Worm (Caenorhabditis elegans) whole organism, L4 larva: Measurements from ENCODE around the gene F28G4.4.

Source experiments
- F49E8.2 ChIP-seq: sonication (generic microtip); optimal IDR thresholded peaks from 2 replicates; lab custom pipeline; 2016; ENCODE audit warnings: missing compliant biosample characterization, mild to moderate bottlenecking, missing genetic modification characterization, borderline replicate concordance
- R02D3.7 ChIP-seq: fragments of 150-350 bp; sonication (generic microtip); optimal IDR thresholded peaks from 3 replicates; lab custom pipeline; 2014; ENCODE audit warnings: missing biosample characterization, missing genetic modification characterization
- Y105C5A.15 ChIP-seq: fragments of 200-800 bp; sonication (Bioruptor generic); IDR thresholded peaks from 2 replicates; pipeline ENCODE4 v1.3.6; 2022; ENCODE audit warnings: missing genetic modification characterization, missing compliant biosample characterization
- Y5F2A.4 ChIP-seq: fragments of 200-800 bp; sonication (Bioruptor generic); optimal IDR thresholded peaks from 2 replicates; lab custom pipeline; 2018; ENCODE audit warnings: mild to moderate bottlenecking, missing genetic modification characterization, missing compliant biosample characterization
- aha-1 ChIP-seq: fragments of 150-350 bp; peaks from one replicate; lab custom pipeline; 2014; ENCODE audit warnings: missing biosample characterization, missing genetic modification characterization
- ama-1 ChIP-seq: fragments of 150-350 bp; optimal IDR thresholded peaks from 2 replicates; lab custom pipeline; 2014; ENCODE audit warnings: inconsistent platforms, mixed read lengths
- attf-4 ChIP-seq: sonication (generic microtip); optimal IDR thresholded peaks from 3 replicates; lab custom pipeline; 2017; ENCODE audit warnings: missing biosample characterization, missing genetic modification characterization
- ceh-28 ChIP-seq: fragments of 150-350 bp; optimal IDR thresholded peaks from 2 replicates; lab custom pipeline; 2014; ENCODE audit warnings: missing biosample characterization, missing genetic modification reagents, missing genetic modification characterization
- ctbp-1 ChIP-seq: fragments of 200-800 bp; sonication (Bioruptor generic); IDR thresholded peaks from 2 replicates; pipeline ENCODE4 v1.3.6; 2022; ENCODE audit warnings: missing genetic modification reagents, missing genetic modification characterization, missing compliant biosample characterization
- daf-19 ChIP-seq: fragments of 200-800 bp; sonication (Bioruptor generic); conservative IDR thresholded peaks from 2 replicates; pipeline ENCODE4 v1.3.6; 2022; ENCODE audit warnings: missing genetic modification characterization, missing compliant biosample characterization
- dmd-6 ChIP-seq: fragments of 200-800 bp; sonication (Bioruptor generic); IDR thresholded peaks from 2 replicates; pipeline ENCODE4 v1.3.6; 2022; ENCODE audit warnings: missing genetic modification reagents, missing genetic modification characterization, missing compliant biosample characterization
- dmd-8 ChIP-seq: fragments of 200-800 bp; sonication (Bioruptor generic); IDR thresholded peaks from 2 replicates; pipeline ENCODE4 v1.3.6; 2022; ENCODE audit warnings: missing genetic modification characterization, missing compliant biosample characterization
- dpl-1 ChIP-seq: fragments of 150-350 bp; optimal IDR thresholded peaks from 2 replicates; lab custom pipeline; 2014; ENCODE audit warnings: missing biosample characterization, missing genetic modification reagents, missing genetic modification characterization
- duxl-1 ChIP-seq: sonication (generic microtip); optimal IDR thresholded peaks from 2 replicates; lab custom pipeline; 2016; ENCODE audit warnings: mild to moderate bottlenecking, missing genetic modification characterization, moderate library complexity, missing compliant biosample characterization; ENCODE audit not compliant: poor library complexity
- egl-43 ChIP-seq: fragments of 200-800 bp; sonication (Bioruptor generic); IDR thresholded peaks from 2 replicates; pipeline ENCODE4 v1.3.6; 2022; ENCODE audit warnings: missing genetic modification reagents, missing genetic modification characterization, missing compliant biosample characterization
- fkh-10 ChIP-seq: fragments of 150-350 bp; optimal IDR thresholded peaks from 2 replicates; lab custom pipeline; 2014; ENCODE audit warnings: missing biosample characterization, missing genetic modification reagents, missing genetic modification characterization
- hif-1 ChIP-seq, 2 experiments: sonication (generic microtip); optimal IDR thresholded peaks; 2 replicates each; lab custom pipeline; 2016 to 2017; ENCODE audit warnings: missing compliant biosample characterization in 2 of 2, missing genetic modification characterization in 2 of 2, missing genetic modification reagents in 2 of 2, missing genotype in 2 of 2, mild to moderate bottlenecking in 1 of 2
- hlh-30 ChIP-seq: sonication (generic microtip); optimal IDR thresholded peaks from 2 replicates; lab custom pipeline; 2017; ENCODE audit warnings: antibody characterized with exemption, mild to moderate bottlenecking, missing genetic modification characterization, missing compliant biosample characterization; ENCODE audit not compliant: insufficient read depth
- lim-7 ChIP-seq: fragments of 200-800 bp; sonication (Bioruptor generic); IDR thresholded peaks from 2 replicates; pipeline ENCODE4 v1.3.6; 2022; ENCODE audit warnings: missing genetic modification characterization, missing compliant biosample characterization
- lin-39 ChIP-seq: fragments of 150-350 bp; optimal IDR thresholded peaks from 2 replicates; lab custom pipeline; 2014; ENCODE audit warnings: missing biosample characterization, missing genetic modification reagents, missing genetic modification characterization
- lir-3 ChIP-seq: sonication (generic microtip); optimal IDR thresholded peaks from 2 replicates; lab custom pipeline; 2016; ENCODE audit warnings: mild to moderate bottlenecking, missing genetic modification characterization, missing compliant biosample characterization
- lsy-2 ChIP-seq, 2 experiments: fragments of 150-350 bp in 1 of 2; sonication (generic microtip) in 1 of 2; optimal IDR thresholded peaks; 2 replicates each; lab custom pipeline; 2014 to 2017; ENCODE audit warnings: missing biosample characterization in 2 of 2, missing genetic modification characterization in 2 of 2
- madf-5 ChIP-seq, 2 experiments: fragments of 200-800 bp; sonication (Bioruptor generic); IDR thresholded peaks; 2 replicates each; pipeline ENCODE4 v1.3.6; 2022; ENCODE audit warnings: missing compliant biosample characterization in 2 of 2, missing genetic modification characterization in 2 of 2
- madf-9 ChIP-seq: fragments of 200-800 bp; sonication (Bioruptor generic); conservative IDR thresholded peaks from 2 replicates; pipeline ENCODE4 v1.3.6; 2022; ENCODE audit warnings: missing genetic modification reagents, missing genetic modification characterization, missing compliant biosample characterization
- mdt-29 ChIP-seq: fragments of 200-800 bp; sonication (Bioruptor generic); IDR thresholded peaks from 2 replicates; pipeline ENCODE4 v1.3.6; 2022; ENCODE audit warnings: missing genetic modification reagents, missing genetic modification characterization, missing compliant biosample characterization
- mes-2 ChIP-seq: sonication (generic microtip); optimal IDR thresholded peaks from 2 replicates; lab custom pipeline; 2016; ENCODE audit warnings: missing genotype, mild to moderate bottlenecking, missing genetic modification characterization, missing compliant biosample characterization; ENCODE audit not compliant: poor library complexity, severe bottlenecking
- mxl-2 ChIP-seq: fragments of 200-800 bp; sonication (Bioruptor generic); conservative IDR thresholded peaks from 2 replicates; pipeline ENCODE4 v1.3.6; 2022; ENCODE audit warnings: missing genetic modification reagents, missing genetic modification characterization, missing compliant biosample characterization
- nhr-11 ChIP-seq: fragments of 150-350 bp; optimal IDR thresholded peaks from 2 replicates; lab custom pipeline; 2014; ENCODE audit warnings: missing biosample characterization, missing genetic modification characterization
- nhr-25 ChIP-seq: sonication (generic microtip); optimal IDR thresholded peaks from 2 replicates; lab custom pipeline; 2017; ENCODE audit warnings: missing genetic modification characterization, mild to moderate bottlenecking, missing compliant biosample characterization, antibody characterized with exemption, moderate library complexity, borderline replicate concordance; ENCODE audit not compliant: insufficient read depth
- nhr-41 ChIP-seq: fragments of 200-800 bp; sonication (Bioruptor generic); IDR thresholded peaks from 2 replicates; pipeline ENCODE4 v1.3.6; 2022; ENCODE audit warnings: missing genetic modification reagents, missing genetic modification characterization, missing compliant biosample characterization
- nhr-77 ChIP-seq: fragments of 150-350 bp; optimal IDR thresholded peaks from 2 replicates; lab custom pipeline; 2014; ENCODE audit warnings: missing biosample characterization, missing genetic modification characterization
- pqm-1 ChIP-seq: sonication (generic microtip); optimal IDR thresholded peaks from 2 replicates; lab custom pipeline; 2017; ENCODE audit warnings: missing biosample characterization, missing genetic modification characterization
- sdz-12 ChIP-seq: fragments of 200-800 bp; sonication (Bioruptor generic); optimal IDR thresholded peaks from 2 replicates; lab custom pipeline; 2018; ENCODE audit warnings: mild to moderate bottlenecking, missing genetic modification characterization, missing compliant biosample characterization
- set-16 ChIP-seq: fragments of 200-800 bp; sonication (Bioruptor generic); IDR thresholded peaks from 2 replicates; pipeline ENCODE4 v1.3.6; 2022; ENCODE audit warnings: missing genetic modification reagents, missing genetic modification characterization, missing compliant biosample characterization
- snpc-1.2 ChIP-seq: fragments of 200-800 bp; sonication (Bioruptor generic); IDR thresholded peaks from 2 replicates; pipeline ENCODE4 v1.3.6; 2022; ENCODE audit warnings: missing genetic modification reagents, missing genetic modification characterization, missing compliant biosample characterization
- spr-3 ChIP-seq: fragments of 200-800 bp; sonication (Bioruptor generic); optimal IDR thresholded peaks from 2 replicates; lab custom pipeline; 2018; ENCODE audit warnings: mild to moderate bottlenecking, missing genetic modification characterization, missing compliant biosample characterization
- tag-97 ChIP-seq: fragments of 200-800 bp; sonication (Bioruptor generic); IDR thresholded peaks from 2 replicates; pipeline ENCODE4 v1.3.6; 2022; ENCODE audit warnings: missing genetic modification characterization, missing compliant biosample characterization
- zag-1 ChIP-seq: fragments of 150-350 bp; optimal IDR thresholded peaks from 2 replicates; lab custom pipeline; 2014; ENCODE audit warnings: missing biosample characterization, missing genetic modification characterization
- zip-11 ChIP-seq: fragments of 200-800 bp; sonication (Bioruptor generic); IDR thresholded peaks from 2 replicates; pipeline ENCODE4 v1.3.6; 2022; ENCODE audit warnings: missing genetic modification characterization, missing compliant biosample characterization
- ztf-11 ChIP-seq: fragments of 150-350 bp; optimal IDR thresholded peaks from 2 replicates; lab custom pipeline; 2014; ENCODE audit warnings: missing biosample characterization, missing genetic modification characterization
- ztf-7 ChIP-seq: fragments of 150-350 bp; optimal IDR thresholded peaks from 2 replicates; lab custom pipeline; 2014; ENCODE audit warnings: missing biosample characterization, missing genetic modification characterization

The F28G4.4 gene

DNA sequence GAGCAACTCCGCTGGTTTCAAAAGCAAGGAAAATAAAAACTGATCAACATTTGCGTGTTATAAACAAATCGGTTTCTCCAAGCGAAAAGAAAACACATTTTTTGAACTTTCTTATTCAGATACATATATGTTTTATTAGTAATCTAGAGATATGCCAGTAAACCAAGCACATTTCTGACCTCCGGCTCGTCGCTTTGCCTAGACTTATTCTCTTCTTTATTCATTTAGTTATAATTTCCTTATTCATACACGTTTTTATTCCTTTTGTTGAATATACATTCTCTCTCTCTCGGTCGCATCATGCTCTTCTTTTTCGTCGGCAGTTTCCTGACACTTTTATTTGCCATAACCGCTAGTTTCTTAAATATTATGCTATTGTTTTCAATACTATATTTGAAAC is 13.0 kb upstream of the F28G4.4 start, which contains the start of gene srbc-84:
TSS of gene srbc-84 (plus strand) at position 301 of the 400 bp plus-strand sequence.
- TF ChIP-seq ctbp-1 (GFP tag; lab: Robert Waterston, UW) (no peak), dmd-6 (GFP tag; lab: Robert Waterston, UW) (no peak), nhr-77 (no peak), attf-4 (no peak), nhr-41 (GFP tag; lab: Robert Waterston, UW) (no peak), Y105C5A.15 (no peak), fkh-10 (GFP tag; lab: Kevin White, UChicago) (no peak), lin-39 (tag; lab: Kevin White, UChicago) (no peak), mdt-29 (no peak), R02D3.7 (no peak), hif-1 (tag; optimal IDR thresholded peaks at IDR 0.05; lab: Kevin White, UChicago) (no peak), egl-43 (GFP tag; lab: Robert Waterston, UW) (no peak)

DNA sequence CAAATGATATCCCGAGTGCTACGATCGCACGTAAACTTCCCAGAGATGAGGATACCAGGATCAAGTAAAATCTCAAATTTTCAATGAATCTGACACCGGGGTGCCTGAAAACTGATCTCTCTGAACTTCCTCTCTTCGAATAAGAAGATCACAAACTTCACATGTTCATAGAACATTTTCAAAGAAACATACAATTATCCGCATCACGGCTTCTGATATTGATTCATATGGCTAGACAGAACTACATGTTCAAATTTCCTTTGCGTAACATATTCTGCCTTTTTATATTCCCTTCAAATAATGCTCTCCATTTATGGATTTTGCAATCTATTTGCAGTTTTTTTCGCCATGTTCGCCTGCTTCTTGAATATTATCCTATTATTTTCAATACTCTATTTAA is 11.4 kb upstream of the F28G4.4 start, which contains the start of gene srbc-83:
TSS of gene srbc-83 (plus strand) at position 301 of the 400 bp plus-strand sequence.
- no peak for TF ChIP-seq aha-1 (tag; lab: Kevin White, UChicago)
- TF ChIP-seq Y105C5A.15: no peak
- no peak for TF ChIP-seq zag-1 (tag; lab: Kevin White, UChicago)
- no peak for TF ChIP-seq lsy-2 (tag; optimal IDR thresholded peaks at IDR 0.05; lab: Kevin White, UChicago)
- no peak for TF ChIP-seq R02D3.7
- no peak for TF ChIP-seq snpc-1.2 (GFP tag; lab: Robert Waterston, UW)
- no peak for TF ChIP-seq madf-5 (GFP tag; IDR thresholded peaks at IDR 0.05; lab: Robert Waterston, UW)
- TF ChIP-seq hlh-30 (tag; lab: Kevin White, UChicago): no peak
- no peak for TF ChIP-seq nhr-25
- no peak for TF ChIP-seq ztf-7
- TF ChIP-seq duxl-1 (tag; lab: Kevin White, UChicago): no peak
- TF ChIP-seq madf-9 (GFP tag; lab: Robert Waterston, UW): no peak
- no peak for TF ChIP-seq pqm-1 (tag; lab: Kevin White, UChicago)
- TF ChIP-seq, all 104 proteins: peak for 0

DNA sequence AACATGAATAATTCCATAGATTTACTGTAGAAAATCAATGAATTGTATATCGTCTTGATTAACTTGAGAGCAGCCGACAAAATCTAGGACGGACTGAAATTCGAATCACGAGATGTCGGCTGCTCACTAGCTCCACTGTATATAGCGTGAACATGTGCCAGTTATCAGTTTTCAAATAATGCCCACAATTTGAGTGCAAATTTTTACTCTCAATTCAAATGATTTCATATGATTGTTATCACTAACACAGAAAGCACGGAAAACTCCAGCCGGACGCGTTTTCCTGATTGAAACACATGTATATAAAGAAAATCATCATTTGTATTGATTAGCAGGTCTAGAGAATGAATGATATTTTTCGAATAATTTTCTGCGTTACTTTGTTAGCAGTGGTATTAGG is 6.7 kb upstream of the F28G4.4 start, which contains the start of gene oac-5:
TSS of gene oac-5 (plus strand) at position 301 of the 400 bp plus-strand sequence.
- peak; percentile 75 for TF ChIP-seq dmd-6 (GFP tag; lab: Robert Waterston, UW)
- TF ChIP-seq F49E8.2: no peak
- TF ChIP-seq Y5F2A.4 (GFP tag; lab: Kevin White, UChicago): no peak
- TF ChIP-seq aha-1 (tag; lab: Kevin White, UChicago): no peak

DNA sequence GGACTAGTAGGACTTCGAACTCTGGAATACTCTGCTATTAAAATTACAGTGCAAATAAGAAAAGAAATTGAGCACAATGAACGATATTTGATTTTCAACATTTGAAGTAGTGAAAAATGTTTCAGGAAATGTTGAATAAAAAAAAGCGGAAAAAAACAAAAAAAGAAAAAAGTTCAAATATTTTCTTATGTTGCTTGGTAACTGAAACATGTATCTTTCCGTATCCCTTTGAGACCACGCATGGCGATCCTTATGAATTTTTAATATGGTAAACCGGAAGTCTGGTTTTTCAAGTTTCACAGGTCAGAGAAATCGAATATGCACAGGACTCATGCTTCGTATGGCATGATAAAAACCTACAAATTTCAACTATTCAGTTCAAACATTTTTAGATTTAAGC is 1.9 kb upstream of the F28G4.4 start, which contains the start of gene F28G4.3:
TSS of gene F28G4.3 (minus strand) at position 101 of the 400 bp plus-strand sequence.
- no peak for TF ChIP-seq mxl-2 (GFP tag; lab: Robert Waterston, UW)
- TF ChIP-seq hif-1 (tag; optimal IDR thresholded peaks at IDR 0.05; lab: Kevin White, UChicago): no peak
- TF ChIP-seq nhr-77: no peak

DNA sequence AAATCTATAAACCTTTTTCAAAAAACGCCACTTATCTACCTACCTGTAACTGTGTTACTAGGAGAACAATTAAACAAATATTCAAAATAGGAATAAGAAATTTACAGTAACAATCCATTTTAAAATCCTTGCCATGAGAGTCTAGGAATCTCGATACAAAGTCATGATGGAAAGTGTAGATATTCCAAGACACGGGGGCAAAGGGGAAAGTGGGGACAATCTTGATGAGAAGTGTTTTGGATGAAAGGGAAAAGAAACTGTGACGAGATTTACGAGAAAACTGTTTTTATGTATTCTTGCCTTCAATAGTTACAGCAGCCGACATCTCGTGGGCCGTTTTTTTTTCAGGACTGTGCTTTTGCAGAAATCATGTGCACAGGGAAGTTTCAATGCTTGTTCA is 3.5 kb downstream of the F28G4.4 start, which contains the start of gene F28G4.2:
TSS of gene F28G4.2 (minus strand) at position 175 of the 400 bp plus-strand sequence.
- no peak for TF ChIP-seq daf-19 (GFP tag; lab: Robert Waterston, UW)
- TF ChIP-seq ama-1 (lab: Kevin White, UChicago): no peak
- no peak for TF ChIP-seq tag-97 (GFP tag; lab: Robert Waterston, UW)
- no peak for TF ChIP-seq mes-2
- no peak for TF ChIP-seq dpl-1 (GFP tag; lab: Kevin White, UChicago)
- no peak for TF ChIP-seq egl-43 (GFP tag; lab: Robert Waterston, UW)
- no peak for TF ChIP-seq dmd-8 (GFP tag; lab: Robert Waterston, UW)
- no peak for TF ChIP-seq lsy-2 (tag; optimal IDR thresholded peaks at IDR 0.05; lab: Kevin White, UChicago)
- TF ChIP-seq spr-3 (GFP tag; lab: Kevin White, UChicago): no peak
- no peak for TF ChIP-seq set-16
- no peak for TF ChIP-seq zip-11 (GFP tag; lab: Robert Waterston, UW)
- TF ChIP-seq lim-7 (GFP tag; lab: Robert Waterston, UW): no peak
- no peak for TF ChIP-seq lir-3 (tag; lab: Kevin White, UChicago)
- no peak for TF ChIP-seq ceh-28
- TF ChIP-seq nhr-11 (tag; lab: Kevin White, UChicago): no peak
- TF ChIP-seq sdz-12: no peak
- TF ChIP-seq Y105C5A.15: no peak
- TF ChIP-seq ztf-11: no peak
